Fruit fly (Drosophila melanogaster): ENCODE data around the gene CG32486.

The CG32486 gene

DNA sequence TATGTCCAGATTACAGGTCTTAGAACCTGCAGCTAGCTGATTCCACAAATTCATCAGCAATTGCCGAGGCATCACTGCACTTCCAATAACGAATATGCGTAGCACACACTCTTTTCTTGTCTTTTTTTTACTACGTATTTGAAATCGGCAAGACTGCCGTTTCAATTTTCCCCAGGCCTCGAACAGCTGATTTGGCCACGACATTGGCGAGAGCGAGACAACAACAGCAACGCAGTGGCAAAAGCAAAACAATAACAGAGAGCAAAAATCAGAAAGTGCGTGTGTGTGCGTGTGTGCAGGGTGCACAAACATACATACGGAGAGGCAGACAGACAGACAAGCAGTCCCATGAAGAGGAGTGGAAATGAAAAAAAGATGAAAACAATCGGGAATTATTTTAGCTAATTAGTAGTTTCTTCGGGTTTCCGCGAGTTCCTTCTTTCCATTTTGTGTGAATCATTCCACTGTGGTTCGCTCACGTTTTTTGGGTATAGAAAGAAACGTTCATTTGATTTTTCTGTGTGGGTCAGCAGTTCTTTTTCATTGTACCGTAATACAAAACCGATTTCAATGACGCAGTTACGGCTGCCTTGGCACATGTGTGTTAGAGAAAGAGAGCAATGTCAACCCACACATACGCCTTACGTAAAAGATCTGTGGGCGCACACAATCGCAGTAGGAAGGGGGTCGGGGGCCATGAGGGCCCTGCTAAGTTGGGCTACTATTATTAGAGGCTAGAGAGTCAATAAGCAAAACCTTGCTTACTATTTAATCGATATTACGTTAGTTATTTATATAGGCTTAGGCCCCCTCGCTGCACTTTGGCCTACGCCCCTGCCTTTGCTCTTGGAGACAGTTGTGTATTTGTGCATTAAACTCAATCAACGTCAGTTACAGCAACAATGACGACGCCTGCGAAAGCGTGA is 10.3 kb downstream of the CG32486 start (continued):
- TF ChIP-seq CG2199 (GFP tag; IDR thresholded peaks at IDR 0.05) (peak; percentile 99), Dref (GFP tag; IDR thresholded peaks at IDR 0.05) (peak; percentile 53), usp (GFP tag; optimal IDR thresholded peaks at IDR 0.05) (no peak), CG18476 (GFP tag; optimal IDR thresholded peaks at IDR 0.05) (peak; percentile 97), CG10274 (GFP tag; optimal IDR thresholded peaks at IDR 0.05) (peak; percentile 95), Kr (GFP tag; optimal IDR thresholded peaks at IDR 0.05) (peak; percentile 49), org-1 (GFP tag; optimal IDR thresholded peaks at IDR 0.05) (peak; percentile 99), CG5180 (GFP tag; optimal IDR thresholded peaks at IDR 0.05) (peak; percentile 90), Fer1 (GFP tag; optimal IDR thresholded peaks at IDR 0.05) (peak; percentile 98), Asciz (GFP tag; optimal IDR thresholded peaks at IDR 0.05) (peak; percentile 97), Spps (tag; optimal IDR thresholded peaks at IDR 0.05) (peak; percentile 77), chm (GFP tag; IDR thresholded peaks at IDR 0.05) (peak; percentile 99), CG11398 (GFP tag; optimal IDR thresholded peaks at IDR 0.05) (peak; percentile 98), HmgD (GFP tag; optimal IDR thresholded peaks at IDR 0.05) (peak; percentile 97), CG4617 (GFP tag; optimal IDR thresholded peaks at IDR 0.05; ENCODE audit: borderline replicate concordance) (peak; percentile 98), Gsc (GFP tag; IDR thresholded peaks at IDR 0.05) (peak; percentile 97), btn (GFP tag; optimal IDR thresholded peaks at IDR 0.05) (peak; percentile 97), Fer3 (tag; optimal IDR thresholded peaks at IDR 0.05) (peak; percentile 98), CG43689 (GFP tag; IDR thresholded peaks at IDR 0.05) (peak; percentile 99), CG14710 (tag; optimal IDR thresholded peaks at IDR 0.05) (peak; percentile 91), CG10462 (GFP tag; optimal IDR thresholded peaks at IDR 0.05) (peak; percentile 96)

- TF ChIP-seq ash1 (GFP tag; optimal IDR thresholded peaks at IDR 0.05) (no peak), HmgZ (tag; optimal IDR thresholded peaks at IDR 0.05) (no peak), CG32767 (GFP tag; IDR thresholded peaks at IDR 0.05) (peak; percentile 84), CG2678 (tag; optimal IDR thresholded peaks at IDR 0.05) (peak; percentile 54), rib (GFP tag; IDR thresholded peaks at IDR 0.05) (0 out of 2 replicates have a peak, but pooled peaks have one; percentile 31), CG10209 (GFP tag; optimal IDR thresholded peaks at IDR 0.05) (peak; percentile 18), chinmo (GFP tag; IDR thresholded peaks at IDR 0.05; ENCODE audit: partially characterized antibody) (no peak; the same call in 3 of the 4 replicates), CG31441 (GFP tag; IDR thresholded peaks at IDR 0.05) (peak; percentile 41; the same call in 1 of the 2 replicates), Hr51 (GFP tag; optimal IDR thresholded peaks at IDR 0.05) (peak in 1 of 2 experiments; percentile 28), dmrt11E (tag; optimal IDR thresholded peaks at IDR 0.05) (peak; percentile 59), CG17359 (tag; optimal IDR thresholded peaks at IDR 0.05) (peak; percentile 6), CG1603 (tag; optimal IDR thresholded peaks at IDR 0.05) (peak; percentile 1), CG9876 (GFP tag; optimal IDR thresholded peaks at IDR 0.05) (no peak), CTCF (GFP tag; optimal IDR thresholded peaks at IDR 0.05) (no peak), stc (GFP tag; IDR thresholded peaks at IDR 0.05) (no peak), CG15601 (tag; optimal IDR thresholded peaks at IDR 0.05) (peak; percentile 11), fd3F (GFP tag; optimal IDR thresholded peaks at IDR 0.05) (no peak), CG9437 (GFP tag; optimal IDR thresholded peaks at IDR 0.05) (peak; percentile 21), kah (GFP tag; optimal IDR thresholded peaks at IDR 0.05) (peak; percentile 36), CG2875 (GFP tag; optimal IDR thresholded peaks at IDR 0.05) (peak; percentile 19), CG14860 (GFP tag; IDR thresholded peaks at IDR 0.05; ENCODE audit: partially characterized antibody) (no peak), CG13894 (tag; optimal IDR thresholded peaks at IDR 0.05) (no peak), Dbx (GFP tag; IDR thresholded peaks at IDR 0.05) (no peak), CG8388 (GFP tag; optimal IDR thresholded peaks at IDR 0.05) (peak; percentile 29), CG2202 (tag; optimal IDR thresholded peaks at IDR 0.05) (no peak)
Observed at dm6 chr3L:3058970-3059883, 11.4 kb downstream of the CG32486 start.

Measured in whole organism, embryonic.